Worm (Caenorhabditis elegans): ENCODE data around the gene tmem-131.

Gene tmem-131

DNA sequence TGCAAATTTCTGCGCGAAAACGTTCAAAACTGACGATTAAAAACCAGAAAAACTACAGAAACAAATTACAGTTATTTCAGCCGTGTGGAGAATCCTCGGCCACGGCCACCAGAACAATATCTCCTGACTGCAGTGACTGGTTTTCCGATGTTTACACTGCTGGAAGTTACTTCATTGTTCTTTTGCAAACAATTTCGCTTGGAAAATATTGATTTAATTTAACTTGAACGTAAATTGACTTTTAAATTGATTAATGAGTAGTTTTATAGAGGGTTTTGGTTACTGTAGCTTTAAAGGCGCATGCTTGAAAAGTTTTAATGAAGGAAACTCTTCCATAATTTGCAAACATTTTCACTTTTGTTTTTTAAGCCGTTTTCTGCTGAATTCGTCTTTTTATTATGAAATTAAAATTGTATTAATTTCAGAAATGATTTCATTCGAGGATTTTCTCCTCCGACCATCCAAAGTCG lies 1.0 kb upstream of the tmem-131 start, which contains the start of gene smcr-8 (continued):
- TF ChIP-seq F49E8.2 (tag; optimal IDR thresholded peaks at IDR 0.05; ENCODE audit: insufficient read depth) (no peak), akir-1 (GFP tag; optimal IDR thresholded peaks at IDR 0.05) (no peak)

DNA sequence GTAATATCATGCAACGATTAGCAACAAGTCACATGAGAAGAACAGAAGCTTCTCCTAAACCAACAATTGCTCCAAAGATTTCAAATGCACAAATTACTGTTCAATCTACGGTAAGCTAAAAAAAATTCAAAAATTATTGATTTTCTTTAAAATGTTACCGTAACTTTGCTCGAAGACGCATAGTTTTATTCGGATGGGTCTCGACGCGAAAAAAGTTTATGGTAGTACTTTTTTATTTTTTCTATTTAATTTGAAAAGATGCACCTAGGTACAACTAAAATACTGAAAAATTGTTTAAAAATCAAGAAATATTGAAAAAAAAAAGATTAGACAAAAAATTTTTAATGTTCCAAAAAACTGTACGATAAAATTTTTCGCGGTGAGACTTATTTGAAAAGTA lies 10.3 kb downstream of the tmem-131 start:
- TF ChIP-seq hsf-1 (GFP tag; IDR thresholded peaks at IDR 0.05) (no peak), F57C9.4 (tag; optimal IDR thresholded peaks at IDR 0.05) (no peak), bed-1 (GFP tag; IDR thresholded peaks at IDR 0.05) (no peak), lir-1 (GFP tag; conservative IDR thresholded peaks at IDR 0.05) (no peak), bed-2 (GFP tag; IDR thresholded peaks at IDR 0.05) (no peak), F33H1.4 (GFP tag; IDR thresholded peaks at IDR 0.05) (peak; percentile 85), madf-6 (GFP tag; IDR thresholded peaks at IDR 0.05) (peak; percentile 84), ceh-40 (GFP tag; IDR thresholded peaks at IDR 0.05) (no peak), F10E7.11 (tag; optimal IDR thresholded peaks at IDR 0.05) (no peak), mxl-1 (tag; optimal IDR thresholded peaks at IDR 0.05) (no peak), ets-4 (GFP tag; optimal IDR thresholded peaks at IDR 0.05) (no peak), somi-1 (GFP tag; optimal IDR thresholded peaks at IDR 0.05) (no peak), aptf-2 (GFP tag; conservative IDR thresholded peaks at IDR 0.05) (no peak), F49E8.2 (tag; optimal IDR thresholded peaks at IDR 0.05; ENCODE audit: insufficient read depth) (no peak), attf-3 (GFP tag; conservative IDR thresholded peaks at IDR 0.05) (no peak), tbx-9 (tag; optimal IDR thresholded peaks at IDR 0.05; ENCODE audit: borderline replicate concordance) (no peak), snpc-3.4 (tag; optimal IDR thresholded peaks at IDR 0.05) (no peak), Y53F4B.3 (GFP tag; IDR thresholded peaks at IDR 0.05) (no peak), cebp-1 (GFP tag; IDR thresholded peaks at IDR 0.05) (no peak), cebp-1 (tag; optimal IDR thresholded peaks at IDR 0.05) (no peak), snpc-4 (GFP tag; optimal IDR thresholded peaks at IDR 0.05) (no peak), snpc-4 (tag; optimal IDR thresholded peaks at IDR 0.05) (no peak), dpff-1 (tag; optimal IDR thresholded peaks at IDR 0.05) (no peak), madf-8 (GFP tag; conservative IDR thresholded peaks at IDR 0.05) (peak; percentile 62), lin-54 (GFP tag; optimal IDR thresholded peaks at IDR 0.05) (peak; percentile 7), xnd-1 (tag; optimal IDR thresholded peaks at IDR 0.05) (peak; percentile 81), hlh-26 (GFP tag; conservative IDR thresholded peaks at IDR 0.05) (no peak), nhr-90 (tag; optimal IDR thresholded peaks at IDR 0.05) (no peak), unc-62 (GFP tag; optimal IDR thresholded peaks at IDR 0.05) (no peak), rcor-1 (GFP tag; IDR thresholded peaks at IDR 0.05) (no peak), lsl-1 (GFP tag; optimal IDR thresholded peaks at IDR 0.05) (peak; percentile 92)

- peak; percentile 63 for TF ChIP-seq madf-6 (GFP tag; IDR thresholded peaks at IDR 0.05)
- TF ChIP-seq ceh-27 (GFP tag; optimal IDR thresholded peaks at IDR 0.05): no peak
- peak; percentile 58 for TF ChIP-seq dpl-1 (GFP tag; optimal IDR thresholded peaks at IDR 0.05)
- no peak for TF ChIP-seq Y56A3A.18 (GFP tag; IDR thresholded peaks at IDR 0.05)
- 0 out of 2 replicates have a peak, but pooled peaks have one; percentile 21 for TF ChIP-seq dox-1 (GFP tag; IDR thresholded peaks at IDR 0.05)
- TF ChIP-seq F33H1.4 (GFP tag; IDR thresholded peaks at IDR 0.05): peak; percentile 37; the same call in 1 of the 2 replicates
- no peak for TF ChIP-seq let-607 (tag; optimal IDR thresholded peaks at IDR 0.05)
- TF ChIP-seq mxl-1 (tag; optimal IDR thresholded peaks at IDR 0.05): no peak
- peak; percentile 17 for TF ChIP-seq lsl-1 (GFP tag; optimal IDR thresholded peaks at IDR 0.05)
- TF ChIP-seq Y53F4B.3 (GFP tag; IDR thresholded peaks at IDR 0.05): no peak
- no peak for TF ChIP-seq nhr-179 (tag; optimal IDR thresholded peaks at IDR 0.05)
- TF ChIP-seq Y67H2A.10 (GFP tag; conservative IDR thresholded peaks at IDR 0.05): no peak
- no peak for TF ChIP-seq ceh-79 (tag; optimal IDR thresholded peaks at IDR 0.05)
- no peak for TF ChIP-seq tbx-9 (tag; optimal IDR thresholded peaks at IDR 0.05; ENCODE audit: borderline replicate concordance)
- TF ChIP-seq lin-54 (GFP tag; optimal IDR thresholded peaks at IDR 0.05): peak; percentile 78
- TF ChIP-seq gei-17 (GFP tag; optimal IDR thresholded peaks at IDR 0.05): no peak
- no peak for TF ChIP-seq F52B5.7 (tag; optimal IDR thresholded peaks at IDR 0.05)
- TF ChIP-seq efl-1 (GFP tag; optimal IDR thresholded peaks at IDR 0.05): peak; percentile 63
- TF ChIP-seq cebp-2 (GFP tag; IDR thresholded peaks at IDR 0.05): no peak
- 0 out of 2 replicates have a peak, but pooled peaks have one; percentile 5 for TF ChIP-seq madf-8 (GFP tag; conservative IDR thresholded peaks at IDR 0.05)
- TF ChIP-seq B0336.3 (GFP tag; IDR thresholded peaks at IDR 0.05): no peak
- no peak for TF ChIP-seq Y95B8A.8 (GFP tag; IDR thresholded peaks at IDR 0.05)
These were observed 11.1 kb downstream of the tmem-131 start, which contains the start of the genes C27F2.10 and wdr-60 for ce11 chrIII:4986790-4987259. Gene C27F2.10, minus strand, starts transcription at chrIII:4986898. Gene wdr-60, plus strand, starts transcription at chrIII:4987209.
